Worm (Caenorhabditis elegans) whole organism, L1 larva: Measurements from ENCODE around the gene T27A10.2.

ENCODE experiments used
- C04F5.9 ChIP-seq: sonication (generic microtip); optimal IDR thresholded peaks from 2 replicates; lab custom pipeline; 2016; ENCODE audit warnings: missing genetic modification characterization, missing compliant biosample characterization
- C16A3.4 ChIP-seq: fragments of 150-350 bp; optimal IDR thresholded peaks from 2 replicates; lab custom pipeline; 2014; ENCODE audit warnings: missing biosample characterization, missing genetic modification characterization
- Y116A8C.19 ChIP-seq: sonication (generic microtip); optimal IDR thresholded peaks from 2 replicates; lab custom pipeline; 2016; ENCODE audit warnings: missing compliant biosample characterization, missing genetic modification characterization, borderline replicate concordance
- aha-1 ChIP-seq: fragments of 150-350 bp; optimal IDR thresholded peaks from 2 replicates; lab custom pipeline; 2014; ENCODE audit warnings: missing biosample characterization, missing genetic modification characterization
- aly-2 ChIP-seq: fragments of 150-350 bp; optimal IDR thresholded peaks from 2 replicates; lab custom pipeline; 2014; ENCODE audit warnings: missing biosample characterization, missing genetic modification characterization
- ceh-63 ChIP-seq: fragments of 200-800 bp; sonication (Bioruptor generic); optimal IDR thresholded peaks from 2 replicates; lab custom pipeline; 2018; ENCODE audit warnings: mild to moderate bottlenecking, missing genetic modification characterization, missing compliant biosample characterization
- ceh-88 ChIP-seq: fragments of 200-800 bp; sonication (Bioruptor generic); IDR thresholded peaks from 2 replicates; pipeline ENCODE4 v1.3.6; 2022; ENCODE audit warnings: missing genetic modification characterization, missing compliant biosample characterization
- ceh-90 ChIP-seq: sonication (generic microtip); optimal IDR thresholded peaks from 2 replicates; lab custom pipeline; 2016; ENCODE audit warnings: missing genetic modification characterization, missing compliant biosample characterization
- ces-1 ChIP-seq: fragments of 150-350 bp; optimal IDR thresholded peaks from 2 replicates; lab custom pipeline; 2014; ENCODE audit warnings: missing biosample characterization, missing genetic modification reagents, missing genetic modification characterization
- dpl-1 ChIP-seq, 3 experiments: fragments of 150-350 bp in 2 of 3; sonication (generic microtip) in 1 of 3; optimal IDR thresholded peaks; 2 replicates each; lab custom pipeline; 2014 to 2017; ENCODE audit warnings: missing biosample characterization in 3 of 3, missing genetic modification characterization in 3 of 3, missing genetic modification reagents in 3 of 3
- dsc-1 ChIP-seq: sonication (generic microtip); optimal IDR thresholded peaks from 2 replicates; lab custom pipeline; 2016; ENCODE audit warnings: mild to moderate bottlenecking, missing genetic modification characterization, missing compliant biosample characterization
- efl-3 ChIP-seq: fragments of 200-800 bp; sonication (Bioruptor generic); optimal IDR thresholded peaks from 2 replicates; lab custom pipeline; 2018; ENCODE audit warnings: mild to moderate bottlenecking, missing genetic modification characterization, missing compliant biosample characterization
- egl-13 ChIP-seq: sonication (generic microtip); optimal IDR thresholded peaks from 2 replicates; lab custom pipeline; 2016; ENCODE audit warnings: missing genotype, missing genetic modification reagents, missing genetic modification characterization, missing compliant biosample characterization
- egl-27 ChIP-seq, 2 experiments: fragments of 150-350 bp in 1 of 2; sonication (generic microtip); optimal IDR thresholded peaks; 3 replicates each; lab custom pipeline; 2017 to 2018; ENCODE audit warnings: missing biosample characterization in 2 of 2, missing genetic modification characterization in 2 of 2, missing genetic modification reagents in 2 of 2
- elt-2 ChIP-seq: sonication (generic microtip); optimal IDR thresholded peaks from 2 replicates; lab custom pipeline; 2016; ENCODE audit warnings: missing genetic modification characterization, mild to moderate bottlenecking, inconsistent platforms, missing compliant biosample characterization, missing genetic modification reagents
- elt-3 ChIP-seq, 6 experiments: fragments of 150-350 bp in 1 of 6; sonication (generic microtip); optimal IDR thresholded peaks; 2 replicates each; lab custom pipeline; 2017 to 2018; ENCODE audit warnings: missing biosample characterization in 6 of 6, missing genetic modification characterization in 6 of 6, inconsistent platforms in 1 of 6
- fkh-10 ChIP-seq: sonication (generic microtip); optimal IDR thresholded peaks from 2 replicates; lab custom pipeline; 2017; ENCODE audit warnings: missing biosample characterization, missing genetic modification reagents, missing genetic modification characterization
- fkh-4 ChIP-seq: sonication (generic microtip); optimal IDR thresholded peaks from 2 replicates; lab custom pipeline; 2016; ENCODE audit warnings: missing compliant biosample characterization, missing genetic modification characterization, borderline replicate concordance
- fkh-8 ChIP-seq: sonication (generic microtip); optimal IDR thresholded peaks from 2 replicates; lab custom pipeline; 2016; ENCODE audit warnings: mild to moderate bottlenecking, missing genetic modification characterization, missing compliant biosample characterization
- grh-1 ChIP-seq: fragments of 200-800 bp; sonication (Bioruptor generic); IDR thresholded peaks from 2 replicates; pipeline ENCODE4 v1.3.6; 2022; ENCODE audit warnings: missing genetic modification reagents, missing genetic modification characterization, missing compliant biosample characterization
- hlh-4 ChIP-seq: sonication (generic microtip); optimal IDR thresholded peaks from 2 replicates; lab custom pipeline; 2016; ENCODE audit warnings: mild to moderate bottlenecking, missing genetic modification characterization, missing compliant biosample characterization
- hpl-2 ChIP-seq: fragments of 150-350 bp; optimal IDR thresholded peaks from 2 replicates; lab custom pipeline; 2014; ENCODE audit warnings: missing biosample characterization, missing genetic modification reagents, missing genetic modification characterization
- isw-1 ChIP-seq: fragments of 200-800 bp; sonication (Bioruptor generic); IDR thresholded peaks from 2 replicates; pipeline ENCODE4 v1.3.6; 2022; ENCODE audit warnings: missing genetic modification characterization, missing compliant biosample characterization
- lin-13 ChIP-seq: fragments of 150-350 bp; optimal IDR thresholded peaks from 2 replicates; lab custom pipeline; 2014; ENCODE audit warnings: missing biosample characterization, missing genetic modification reagents, missing genetic modification characterization
- lin-14 ChIP-seq: fragments of 200-800 bp; sonication (Bioruptor generic); optimal IDR thresholded peaks from 2 replicates; lab custom pipeline; 2018; ENCODE audit warnings: mild to moderate bottlenecking, missing genetic modification characterization, moderate library complexity, missing compliant biosample characterization
- lin-35 ChIP-seq, 2 experiments: fragments of 150-350 bp; optimal IDR thresholded peaks; 2 replicates each; lab custom pipeline; 2014; ENCODE audit warnings: missing biosample characterization in 2 of 2, missing genetic modification characterization in 2 of 2, missing genetic modification reagents in 2 of 2
- lir-3 ChIP-seq: sonication (generic microtip); optimal IDR thresholded peaks from 2 replicates; lab custom pipeline; 2016; ENCODE audit warnings: mild to moderate bottlenecking, missing genetic modification characterization, moderate library complexity, missing compliant biosample characterization; ENCODE audit not compliant: poor library complexity
- mef-2 ChIP-seq: fragments of 150-350 bp; optimal IDR thresholded peaks from 2 replicates; lab custom pipeline; 2014; ENCODE audit warnings: missing biosample characterization, missing genetic modification characterization
- mep-1 ChIP-seq: fragments of 150-350 bp; optimal IDR thresholded peaks from 2 replicates; lab custom pipeline; 2014; ENCODE audit warnings: missing biosample characterization, missing genetic modification characterization
- nhr-12 ChIP-seq: sonication (generic microtip); optimal IDR thresholded peaks from 2 replicates; lab custom pipeline; 2017; ENCODE audit warnings: missing biosample characterization, missing genetic modification characterization
- nhr-20 ChIP-seq: sonication (generic microtip); optimal IDR thresholded peaks from 2 replicates; lab custom pipeline; 2016; ENCODE audit warnings: mild to moderate bottlenecking, missing genetic modification characterization, missing compliant biosample characterization
- nhr-47 ChIP-seq: sonication (generic microtip); optimal IDR thresholded peaks from 2 replicates; lab custom pipeline; 2016; ENCODE audit warnings: mild to moderate bottlenecking, missing genetic modification characterization, moderate library complexity, missing compliant biosample characterization
- nhr-71 ChIP-seq: sonication (generic microtip); optimal IDR thresholded peaks from 2 replicates; lab custom pipeline; 2016; ENCODE audit warnings: mild to moderate bottlenecking, missing genetic modification characterization, moderate library complexity, missing compliant biosample characterization
- nhr-76 ChIP-seq: sonication (generic microtip); optimal IDR thresholded peaks from 2 replicates; lab custom pipeline; 2017; ENCODE audit warnings: missing biosample characterization, missing genetic modification characterization
- nhr-85 ChIP-seq: sonication (generic microtip); peaks from one replicate; lab custom pipeline; 2016; ENCODE audit warnings: missing genetic modification characterization, inconsistent platforms, missing compliant biosample characterization
- pag-3 ChIP-seq: sonication (generic microtip); optimal IDR thresholded peaks from 2 replicates; lab custom pipeline; 2017; ENCODE audit warnings: missing genetic modification characterization, mild to moderate bottlenecking, missing compliant biosample characterization, antibody characterized with exemption, borderline replicate concordance; ENCODE audit not compliant: insufficient read depth
- pax-3 ChIP-seq: fragments of 200-800 bp; sonication (Bioruptor generic); optimal IDR thresholded peaks from 2 replicates; lab custom pipeline; 2018; ENCODE audit warnings: mild to moderate bottlenecking, missing genetic modification characterization, moderate library complexity, missing compliant biosample characterization
- rnt-1 ChIP-seq: sonication (generic microtip); optimal IDR thresholded peaks from 2 replicates; lab custom pipeline; 2016; ENCODE audit warnings: mild to moderate bottlenecking, missing genetic modification characterization, moderate library complexity, missing compliant biosample characterization
- skn-1 ChIP-seq: fragments of 150-350 bp; optimal IDR thresholded peaks from 2 replicates; lab custom pipeline; 2014; ENCODE audit warnings: missing biosample characterization, missing genetic modification characterization
- snu-23 ChIP-seq: sonication (generic microtip); optimal IDR thresholded peaks from 2 replicates; lab custom pipeline; 2016; ENCODE audit warnings: missing genetic modification characterization, missing compliant biosample characterization
- sox-4 ChIP-seq: sonication (generic microtip); optimal IDR thresholded peaks from 2 replicates; lab custom pipeline; 2016; ENCODE audit warnings: missing genetic modification characterization, missing compliant biosample characterization
- sptf-1 ChIP-seq: fragments of 150-350 bp; optimal IDR thresholded peaks from 2 replicates; lab custom pipeline; 2014; ENCODE audit warnings: missing biosample characterization, missing genetic modification characterization
- tbx-2 ChIP-seq: sonication (generic microtip); optimal IDR thresholded peaks from 2 replicates; lab custom pipeline; 2016; ENCODE audit warnings: missing genetic modification characterization, missing compliant biosample characterization
- tlp-1 ChIP-seq: fragments of 150-350 bp; optimal IDR thresholded peaks from 2 replicates; lab custom pipeline; 2014; ENCODE audit warnings: missing biosample characterization, missing genetic modification characterization
- unc-130 ChIP-seq: fragments of 150-350 bp; optimal IDR thresholded peaks from 2 replicates; lab custom pipeline; 2017; ENCODE audit warnings: missing biosample characterization, missing genetic modification characterization, inconsistent platforms
- unc-30 ChIP-seq: sonication (generic microtip); optimal IDR thresholded peaks from 2 replicates; lab custom pipeline; 2017; ENCODE audit warnings: missing biosample characterization, missing genetic modification characterization
- unc-62 ChIP-seq: fragments of 150-350 bp; optimal IDR thresholded peaks from 2 replicates; lab custom pipeline; 2014; ENCODE audit warnings: missing biosample characterization, missing genetic modification reagents, missing genetic modification characterization
- unc-86 ChIP-seq: sonication (generic microtip); optimal IDR thresholded peaks from 2 replicates; lab custom pipeline; 2016; ENCODE audit warnings: missing genetic modification characterization, missing compliant biosample characterization
- zip-4 ChIP-seq: fragments of 200-800 bp; sonication (Bioruptor generic); optimal IDR thresholded peaks from 2 replicates; lab custom pipeline; 2018; ENCODE audit warnings: mild to moderate bottlenecking, missing genetic modification characterization, moderate library complexity, missing compliant biosample characterization

T27A10.2 gene

DNA sequence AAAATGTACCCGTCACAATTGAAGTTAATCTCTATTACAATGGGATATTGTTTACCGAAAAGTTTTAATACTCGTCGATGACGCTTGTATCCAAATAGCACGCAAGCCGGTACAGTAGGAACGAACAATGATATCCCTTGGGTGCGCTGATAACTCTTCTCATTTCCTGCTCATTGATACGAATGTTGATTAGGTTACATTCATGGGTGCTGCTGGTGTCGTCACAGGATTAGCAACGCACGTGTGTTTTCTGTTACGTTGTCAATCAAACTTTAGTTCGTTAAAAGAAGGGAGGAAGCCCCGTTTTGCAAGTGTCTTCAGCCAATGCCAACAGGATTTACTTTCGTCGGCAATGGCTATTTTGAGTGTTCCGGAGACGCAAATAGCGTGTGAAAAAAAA lies 2.3 kb upstream of the T27A10.2 start:
- peak; percentile 25 for TF ChIP-seq nhr-47 (tag; lab: Kevin White, UChicago)
- TF ChIP-seq C16A3.4 (tag; lab: Kevin White, UChicago): no peak
- no peak for TF ChIP-seq fkh-10 (GFP tag; lab: Kevin White, UChicago)
- TF ChIP-seq snu-23: no peak
- peak; percentile 81 for TF ChIP-seq fkh-8
- peak; percentile 3 for TF ChIP-seq egl-13 (tag; lab: Kevin White, UChicago)
- peak; percentile 44 for TF ChIP-seq sox-4 (tag; lab: Kevin White, UChicago)
- TF ChIP-seq grh-1: no peak
- TF ChIP-seq pax-3 (tag; lab: Kevin White, UChicago): peak; percentile 7
- TF ChIP-seq hlh-4 (tag; lab: Kevin White, UChicago): no peak
- TF ChIP-seq ceh-63: no peak
- TF ChIP-seq elt-2: no peak
- TF ChIP-seq nhr-20 (tag; lab: Kevin White, UChicago): no peak
- peak; percentile 93 for TF ChIP-seq dsc-1
- TF ChIP-seq nhr-71 (tag; lab: Kevin White, UChicago): peak; percentile 28
- no peak for TF ChIP-seq pag-3
- no peak for TF ChIP-seq aha-1

ce11 chrX:3584481-3584880 lies 1.3 kb upstream of the T27A10.2 start:
- TF ChIP-seq nhr-20 (tag; lab: Kevin White, UChicago) (no peak), nhr-85 (tag; lab: Kevin White, UChicago) (no peak), nhr-71 (tag; lab: Kevin White, UChicago) (peak; percentile 7), unc-62 (no peak), ceh-90 (no peak), tlp-1 (tag; lab: Kevin White, UChicago) (no peak), lin-14 (GFP tag; lab: Kevin White, UChicago) (peak; percentile 36), Y116A8C.19 (tag; lab: Kevin White, UChicago) (no peak), zip-4 (GFP tag; lab: Kevin White, UChicago) (no peak), ces-1 (GFP tag; lab: Kevin White, UChicago) (peak; percentile 48), nhr-12 (tag; lab: Kevin White, UChicago) (no peak), lir-3 (tag; lab: Kevin White, UChicago) (no peak), dpl-1 (GFP tag; optimal IDR thresholded peaks at IDR 0.05; lab: Kevin White, UChicago) (no peak), grh-1 (no peak), nhr-76 (tag; lab: Kevin White, UChicago) (no peak)

- no peak for TF ChIP-seq unc-86 (tag; lab: Kevin White, UChicago)
- no peak for TF ChIP-seq dpl-1 (GFP tag; optimal IDR thresholded peaks at IDR 0.05; lab: Kevin White, UChicago)
- TF ChIP-seq unc-62: no peak
- TF ChIP-seq lin-13 (GFP tag; lab: Kevin White, UChicago): no peak
- TF ChIP-seq tlp-1 (tag; lab: Kevin White, UChicago): no peak
- TF ChIP-seq efl-3 (GFP tag; lab: Kevin White, UChicago): no peak
- no peak for TF ChIP-seq mef-2 (tag; lab: Kevin White, UChicago)
- no peak for TF ChIP-seq ceh-63
- no peak for TF ChIP-seq sptf-1 (tag; lab: Kevin White, UChicago)
- TF ChIP-seq isw-1 (GFP tag; lab: Robert Waterston, UW): no peak
- TF ChIP-seq lin-35 (GFP tag; optimal IDR thresholded peaks at IDR 0.05; lab: Kevin White, UChicago): no peak
- no peak for TF ChIP-seq snu-23
- no peak for TF ChIP-seq elt-3 (tag; optimal IDR thresholded peaks at IDR 0.05; lab: Kevin White, UChicago)
- TF ChIP-seq mep-1 (tag; lab: Kevin White, UChicago): no peak
- TF ChIP-seq egl-13 (tag; lab: Kevin White, UChicago): peak; percentile 27
- no peak for TF ChIP-seq skn-1 (tag; lab: Kevin White, UChicago)
- no peak for TF ChIP-seq fkh-4 (tag; lab: Kevin White, UChicago)
- peak; percentile 62 for TF ChIP-seq fkh-8
- no peak for TF ChIP-seq ceh-88 (GFP tag; lab: Robert Waterston, UW)
- no peak for TF ChIP-seq egl-27 (tag; optimal IDR thresholded peaks at IDR 0.05; lab: Kevin White, UChicago)
- no peak for TF ChIP-seq tbx-2 (tag; lab: Kevin White, UChicago)
- no peak for TF ChIP-seq unc-130 (tag; lab: Kevin White, UChicago)
- TF ChIP-seq unc-30 (tag; lab: Kevin White, UChicago): no peak
- no peak for TF ChIP-seq rnt-1 (tag; lab: Kevin White, UChicago)
- no peak for TF ChIP-seq hlh-4 (tag; lab: Kevin White, UChicago)
- no peak for TF ChIP-seq aly-2 (tag; lab: Kevin White, UChicago)
- TF ChIP-seq hpl-2 (GFP tag; lab: Kevin White, UChicago): no peak
- peak; percentile 90 for TF ChIP-seq dsc-1
- TF ChIP-seq C04F5.9 (tag; lab: Kevin White, UChicago): no peak
- no peak for TF ChIP-seq pag-3
- peak; percentile 8 for TF ChIP-seq nhr-71 (tag; lab: Kevin White, UChicago)
Observed at ce11 chrX:3590510-3590909, 4.8 kb downstream of the T27A10.2 start.
